Worm (Caenorhabditis elegans) whole organism, young adult: ENCODE results near the gene saeg-1.

ENCODE experiments used
- C17E4.6 ChIP-seq: fragments of 200-800 bp; sonication (Bioruptor generic); IDR thresholded peaks from 2 replicates; pipeline ENCODE4 v1.3.6; 2022; ENCODE audit warnings: missing genetic modification reagents, missing genetic modification characterization, missing compliant biosample characterization
- F10E7.11 ChIP-seq: sonication (generic microtip); optimal IDR thresholded peaks from 2 replicates; lab custom pipeline; 2017; ENCODE audit warnings: mild to moderate bottlenecking, missing genetic modification characterization, moderate library complexity, missing compliant biosample characterization
- F52B5.7 ChIP-seq: sonication (generic microtip); optimal IDR thresholded peaks from 2 replicates; lab custom pipeline; 2016; ENCODE audit warnings: mild to moderate bottlenecking, missing genetic modification characterization, missing compliant biosample characterization
- T07F8.4 ChIP-seq: sonication (generic microtip); optimal IDR thresholded peaks from 2 replicates; lab custom pipeline; 2016; ENCODE audit warnings: mild to moderate bottlenecking, missing genetic modification characterization, moderate library complexity, missing compliant biosample characterization
- T26A5.8 ChIP-seq: sonication (generic microtip); optimal IDR thresholded peaks from 2 replicates; lab custom pipeline; 2016; ENCODE audit warnings: missing genetic modification characterization, missing compliant biosample characterization
- ZK185.1 ChIP-seq: sonication (generic microtip); optimal IDR thresholded peaks from 2 replicates; lab custom pipeline; 2016; ENCODE audit warnings: mild to moderate bottlenecking, missing genetic modification characterization, missing compliant biosample characterization; ENCODE audit not compliant: poor library complexity, severe bottlenecking
- aptf-2 ChIP-seq: fragments of 200-800 bp; sonication (Bioruptor generic); conservative IDR thresholded peaks from 2 replicates; pipeline ENCODE4 v1.3.6; 2022; ENCODE audit warnings: missing genetic modification reagents, missing genetic modification characterization, missing compliant biosample characterization
- bed-1 ChIP-seq: fragments of 200-800 bp; sonication (Bioruptor generic); IDR thresholded peaks from 2 replicates; pipeline ENCODE4 v1.3.6; 2022; ENCODE audit warnings: missing genetic modification reagents, missing genetic modification characterization, missing compliant biosample characterization
- ceh-91 ChIP-seq: fragments of 200-800 bp; sonication (Bioruptor generic); IDR thresholded peaks from 2 replicates; pipeline ENCODE4 v1.3.6; 2022; ENCODE audit warnings: missing genetic modification reagents, missing genetic modification characterization, missing compliant biosample characterization
- dpff-1 ChIP-seq: sonication (generic microtip); optimal IDR thresholded peaks from 2 replicates; lab custom pipeline; 2017; ENCODE audit warnings: mild to moderate bottlenecking, missing genetic modification characterization, missing compliant biosample characterization
- dpl-1 ChIP-seq: fragments of 150-350 bp; optimal IDR thresholded peaks from 2 replicates; lab custom pipeline; 2014; ENCODE audit warnings: missing biosample characterization, missing genetic modification reagents, missing genetic modification characterization
- efl-1 ChIP-seq: fragments of 150-350 bp; optimal IDR thresholded peaks from 2 replicates; lab custom pipeline; 2014; ENCODE audit warnings: missing biosample characterization, missing genetic modification reagents, missing genetic modification characterization
- ets-4 ChIP-seq: fragments of 200-800 bp; sonication (Bioruptor generic); optimal IDR thresholded peaks from 2 replicates; lab custom pipeline; 2018; ENCODE audit warnings: mild to moderate bottlenecking, missing genetic modification characterization, missing compliant biosample characterization
- fkh-3 ChIP-seq: sonication (generic microtip); optimal IDR thresholded peaks from 2 replicates; lab custom pipeline; 2016; ENCODE audit warnings: mild to moderate bottlenecking, missing genetic modification characterization, missing compliant biosample characterization
- hlh-26 ChIP-seq: fragments of 200-800 bp; sonication (Bioruptor generic); conservative IDR thresholded peaks from 2 replicates; pipeline ENCODE4 v1.3.6; 2022; ENCODE audit warnings: missing genetic modification reagents, missing genetic modification characterization, missing compliant biosample characterization
- let-607 ChIP-seq, 2 experiments: fragments of 200-800 bp in 1 of 2; sonication (Bioruptor generic) in 1 of 2; sonication (generic microtip) in 1 of 2; optimal IDR thresholded peaks; 2 replicates each; lab custom pipeline; 2016 to 2018; ENCODE audit warnings: mild to moderate bottlenecking in 2 of 2, missing compliant biosample characterization in 2 of 2, missing genetic modification characterization in 2 of 2, moderate library complexity in 2 of 2, missing genotype in 1 of 2
- lin-26 ChIP-seq: fragments of 200-800 bp; sonication (Bioruptor generic); IDR thresholded peaks from 2 replicates; pipeline ENCODE4 v1.3.6; 2022; ENCODE audit warnings: missing genetic modification reagents, missing genetic modification characterization, missing compliant biosample characterization
- lsl-1 ChIP-seq: fragments of 200-800 bp; sonication (Bioruptor generic); optimal IDR thresholded peaks from 2 replicates; lab custom pipeline; 2018; ENCODE audit warnings: mild to moderate bottlenecking, missing genetic modification characterization, moderate library complexity, missing compliant biosample characterization
- madf-8 ChIP-seq: fragments of 200-800 bp; sonication (Bioruptor generic); conservative IDR thresholded peaks from 2 replicates; pipeline ENCODE4 v1.3.6; 2022; ENCODE audit warnings: missing genetic modification reagents, missing genetic modification characterization, missing compliant biosample characterization
- mcd-1 ChIP-seq: fragments of 200-800 bp; sonication (Bioruptor generic); IDR thresholded peaks from 2 replicates; pipeline ENCODE4 v1.3.6; 2022; ENCODE audit warnings: missing genetic modification reagents, missing genetic modification characterization, missing compliant biosample characterization
- nfya-1 ChIP-seq: sonication (generic microtip); optimal IDR thresholded peaks from 2 replicates; lab custom pipeline; 2017; ENCODE audit warnings: antibody characterized with exemption, missing compliant biosample characterization, missing genetic modification characterization, borderline replicate concordance; ENCODE audit not compliant: insufficient read depth
- nfya-2 ChIP-seq: fragments of 200-800 bp; sonication (Bioruptor generic); IDR thresholded peaks from 2 replicates; pipeline ENCODE4 v1.3.6; 2022; ENCODE audit warnings: missing genetic modification reagents, missing genetic modification characterization, missing compliant biosample characterization
- nhr-120 ChIP-seq: fragments of 200-800 bp; sonication (Bioruptor generic); IDR thresholded peaks from 2 replicates; pipeline ENCODE4 v1.3.6; 2022; ENCODE audit warnings: missing genetic modification characterization, missing compliant biosample characterization
- nhr-27 ChIP-seq: fragments of 200-800 bp; sonication (Bioruptor generic); optimal IDR thresholded peaks from 2 replicates; lab custom pipeline; 2018; ENCODE audit warnings: mild to moderate bottlenecking, missing genetic modification characterization, moderate library complexity, missing compliant biosample characterization
- tbx-9 ChIP-seq: sonication (generic microtip); optimal IDR thresholded peaks from 2 replicates; lab custom pipeline; 2016; ENCODE audit warnings: borderline replicate concordance, missing genetic modification characterization, inconsistent platforms, missing compliant biosample characterization
- xnd-1 ChIP-seq: sonication (generic microtip); optimal IDR thresholded peaks from 2 replicates; lab custom pipeline; 2016; ENCODE audit warnings: missing genotype, missing genetic modification reagents, missing genetic modification characterization, missing compliant biosample characterization
- ztf-18 ChIP-seq: sonication (generic microtip); optimal IDR thresholded peaks from 2 replicates; lab custom pipeline; 2016; ENCODE audit warnings: missing genotype, mild to moderate bottlenecking, missing genetic modification characterization, missing compliant biosample characterization
- ztf-3 ChIP-seq: fragments of 200-800 bp; sonication (Bioruptor generic); optimal IDR thresholded peaks from 2 replicates; lab custom pipeline; 2018; ENCODE audit warnings: mild to moderate bottlenecking, missing genetic modification characterization, missing compliant biosample characterization

The saeg-1 gene

ce11 chrV:10854197-10854596 lies 11.3 kb downstream of the saeg-1 start (continued):
- TF ChIP-seq T07F8.4 (no peak), efl-1 (GFP tag; lab: Kevin White, UChicago) (no peak)

- TF ChIP-seq bed-1 (GFP tag; lab: Robert Waterston, UW) (no peak), tbx-9 (tag; lab: Kevin White, UChicago) (no peak), nfya-2 (GFP tag; lab: Robert Waterston, UW) (no peak), fkh-3 (tag; lab: Kevin White, UChicago) (no peak), hlh-26 (no peak), let-607 (tag; optimal IDR thresholded peaks at IDR 0.05; lab: Kevin White, UChicago) (no peak), ZK185.1 (tag; lab: Kevin White, UChicago) (no peak)
These were observed 18.6 kb downstream of the saeg-1 start, which contains the start of gene C29A12.6 for ce11 chrV:10846893-10847292. C29A12.6 (plus strand) TSS chrV:10847193.

- TF ChIP-seq F10E7.11 (tag; lab: Kevin White, UChicago) (no peak), ceh-91 (GFP tag; lab: Robert Waterston, UW) (no peak), nhr-120 (GFP tag; lab: Robert Waterston, UW) (no peak), aptf-2 (no peak), xnd-1 (no peak), C17E4.6 (GFP tag; lab: Robert Waterston, UW) (no peak), fkh-3 (tag; lab: Kevin White, UChicago) (no peak), lsl-1 (GFP tag; lab: Kevin White, UChicago) (no peak), ztf-18 (tag; lab: Kevin White, UChicago) (no peak)
These were observed 26.1 kb downstream of the saeg-1 start for ce11 chrV:10839398-10839797.

ce11 chrV:10838204-10838603 lies 27.3 kb downstream of the saeg-1 start:
- no peak for TF ChIP-seq ztf-3 (GFP tag; lab: Kevin White, UChicago)
- TF ChIP-seq dpff-1 (tag; lab: Kevin White, UChicago) = no peak
- TF ChIP-seq F52B5.7 (tag; lab: Kevin White, UChicago) = no peak
- TF ChIP-seq lsl-1 (GFP tag; lab: Kevin White, UChicago) = no peak
- no peak for TF ChIP-seq dpl-1 (GFP tag; lab: Kevin White, UChicago)

- TF ChIP-seq nfya-1 (tag; lab: Kevin White, UChicago) = no peak
These were observed 30.7 kb downstream of the saeg-1 start for ce11 chrV:10834682-10835219.

ce11 chrV:10832862-10833261 lies 32.6 kb downstream of the saeg-1 start:
- no peak for TF ChIP-seq let-607 (tag; optimal IDR thresholded peaks at IDR 0.05; lab: Kevin White, UChicago)
- TF ChIP-seq nhr-120 (GFP tag; lab: Robert Waterston, UW) = no peak
- no peak for TF ChIP-seq F52B5.7 (tag; lab: Kevin White, UChicago)
- TF ChIP-seq mcd-1 (GFP tag; lab: Robert Waterston, UW) = no peak
- TF ChIP-seq nhr-27 (tag; lab: Kevin White, UChicago) = no peak
- no peak for TF ChIP-seq T26A5.8 (tag; lab: Kevin White, UChicago)
- no peak for TF ChIP-seq aptf-2
- TF ChIP-seq ets-4 (GFP tag; lab: Kevin White, UChicago) = no peak
- TF ChIP-seq lin-26 (GFP tag; lab: Robert Waterston, UW) = no peak
- no peak for TF ChIP-seq madf-8
